Worm (Caenorhabditis elegans): ENCODE data around the gene srh-68.
A peak's percentile ranks its signal among the peaks of the same experiment; 100 is the strongest.

Gene srh-68

DNA sequence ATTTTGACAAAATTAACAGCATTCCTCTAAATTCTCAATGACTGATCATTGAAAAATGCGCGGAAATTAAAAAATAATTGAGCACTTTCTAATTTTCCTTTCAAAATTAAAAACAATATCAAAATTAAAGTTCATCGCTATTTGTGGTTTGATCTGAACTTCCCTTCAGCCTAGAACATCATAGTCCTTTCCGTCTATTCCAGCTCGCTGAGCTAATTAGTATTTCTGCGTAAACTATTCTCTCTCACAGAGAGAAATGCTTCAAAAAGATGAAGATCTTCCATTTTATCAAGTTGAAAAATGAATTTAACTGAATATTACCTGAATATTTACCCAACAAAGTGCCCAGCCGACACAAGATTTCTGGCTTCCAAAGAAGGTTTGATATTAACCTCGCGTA lies at the start of gene srh-68:
srh-68 (plus strand) TSS at position 301 of the 400 bp plus-strand sequence.
- TF ChIP-seq F49E8.2 (tag; optimal IDR thresholded peaks at IDR 0.05; ENCODE audit: borderline replicate concordance) (no peak), duxl-1 (tag; optimal IDR thresholded peaks at IDR 0.05; ENCODE audit: poor library complexity) (no peak), nhr-77 (tag; optimal IDR thresholded peaks at IDR 0.05) (no peak)

DNA sequence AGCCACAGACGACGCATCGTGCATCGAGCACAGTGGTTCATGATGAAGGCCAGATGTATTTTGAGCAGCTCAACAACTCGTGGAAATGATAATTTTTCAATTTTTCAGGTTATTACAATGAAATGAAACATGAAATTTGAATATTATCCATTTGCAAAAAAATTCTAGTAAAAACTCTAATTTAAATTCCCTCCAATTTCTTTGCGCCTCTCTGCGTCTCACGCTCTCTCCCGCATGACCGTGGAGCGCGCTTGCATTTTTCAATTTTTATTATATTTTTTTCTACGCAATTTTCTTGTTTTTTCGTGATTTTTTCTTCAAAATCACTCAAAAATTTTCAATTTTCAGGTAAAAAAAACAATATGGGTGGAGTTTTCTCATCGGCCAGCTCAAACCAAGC lies 47.7 kb upstream of the srh-68 start, which contains the start of gene tag-281:
tag-281 (plus strand) TSS at position 340 of the 400 bp plus-strand sequence.
- no peak for TF ChIP-seq ztf-7 (tag; optimal IDR thresholded peaks at IDR 0.05)
- peak; percentile 60; the same call in 1 of the 2 replicates for TF ChIP-seq zfp-3 (GFP tag; conservative IDR thresholded peaks at IDR 0.05)
- no peak for TF ChIP-seq daf-12 (tag; optimal IDR thresholded peaks at IDR 0.05)
- no peak for TF ChIP-seq daf-19 (GFP tag; conservative IDR thresholded peaks at IDR 0.05)
- TF ChIP-seq fkh-10 (GFP tag; optimal IDR thresholded peaks at IDR 0.05): peak; percentile 21
- no peak for TF ChIP-seq ceh-44 (GFP tag; IDR thresholded peaks at IDR 0.05)
- no peak for TF ChIP-seq aly-2 (tag; optimal IDR thresholded peaks at IDR 0.05)
- TF ChIP-seq hlh-11 (tag; optimal IDR thresholded peaks at IDR 0.05): peak; percentile 49
- no peak for TF ChIP-seq nhr-111 (GFP tag; optimal IDR thresholded peaks at IDR 0.05)
- TF ChIP-seq ZK337.2 (GFP tag; IDR thresholded peaks at IDR 0.05): no peak
- TF ChIP-seq Y5F2A.4 (GFP tag; optimal IDR thresholded peaks at IDR 0.05): no peak
- TF ChIP-seq lin-29 (GFP tag; IDR thresholded peaks at IDR 0.05): no peak
- TF ChIP-seq daf-16 (GFP tag; optimal IDR thresholded peaks at IDR 0.05): no peak
- no peak for TF ChIP-seq daf-16 (tag; optimal IDR thresholded peaks at IDR 0.05)
- TF ChIP-seq unc-130 (GFP tag; optimal IDR thresholded peaks at IDR 0.05): no peak
- TF ChIP-seq R02D3.7 (tag; optimal IDR thresholded peaks at IDR 0.05): no peak
- TF ChIP-seq hif-1 (tag; optimal IDR thresholded peaks at IDR 0.05): peak in 1 of 2 experiments; percentile 59
- TF ChIP-seq ceh-32 (tag; optimal IDR thresholded peaks at IDR 0.05; ENCODE audit: poor library complexity): no peak
- no peak for TF ChIP-seq F10B5.3 (tag; optimal IDR thresholded peaks at IDR 0.05)
- TF ChIP-seq nhr-76 (tag; optimal IDR thresholded peaks at IDR 0.05): no peak
- peak in 1 of 2 experiments; percentile 45 for TF ChIP-seq unc-62 (GFP tag; optimal IDR thresholded peaks at IDR 0.05 in 1 of 2)
- no peak for TF ChIP-seq unc-62 (tag; optimal IDR thresholded peaks at IDR 0.05)
- TF ChIP-seq rbr-2 (tag; optimal IDR thresholded peaks at IDR 0.05): peak; percentile 52
- no peak for TF ChIP-seq arid-1 (GFP tag; conservative IDR thresholded peaks at IDR 0.05)
- TF ChIP-seq lin-15B (tag; optimal IDR thresholded peaks at IDR 0.05): peak; percentile 43
- no peak for TF ChIP-seq spr-1 (tag; optimal IDR thresholded peaks at IDR 0.05)
- no peak for TF ChIP-seq php-3 (GFP tag; IDR thresholded peaks at IDR 0.05)
- TF ChIP-seq ztf-11 (tag; optimal IDR thresholded peaks at IDR 0.05): no peak
- TF ChIP-seq nhr-42 (GFP tag; IDR thresholded peaks at IDR 0.05): no peak
- TF ChIP-seq lin-1 (GFP tag; IDR thresholded peaks at IDR 0.05): no peak
- no peak for TF ChIP-seq unc-39 (tag; optimal IDR thresholded peaks at IDR 0.05)
- TF ChIP-seq dmd-6 (GFP tag; IDR thresholded peaks at IDR 0.05): peak; percentile 51
- TF ChIP-seq zfp-2 (tag; optimal IDR thresholded peaks at IDR 0.05): no peak
- peak; percentile 24 for TF ChIP-seq nhr-11 (tag; optimal IDR thresholded peaks at IDR 0.05)
- no peak for TF ChIP-seq gei-8 (GFP tag; optimal IDR thresholded peaks at IDR 0.05)
- TF ChIP-seq ceh-82 (tag; optimal IDR thresholded peaks at IDR 0.05): no peak
- no peak for TF ChIP-seq duxl-1 (tag; optimal IDR thresholded peaks at IDR 0.05; ENCODE audit: poor library complexity)
- no peak for TF ChIP-seq F26F4.8 (GFP tag; conservative IDR thresholded peaks at IDR 0.05)
- no peak for TF ChIP-seq daf-8 (GFP tag; IDR thresholded peaks at IDR 0.05)
- TF ChIP-seq nhr-25 (tag; optimal IDR thresholded peaks at IDR 0.05; ENCODE audit: borderline replicate concordance, insufficient read depth): no peak
- TF ChIP-seq mxl-3 (GFP tag; optimal IDR thresholded peaks at IDR 0.05): no peak
- TF ChIP-seq mxl-2 (GFP tag; conservative IDR thresholded peaks at IDR 0.05): no peak
- no peak for TF ChIP-seq madf-9 (GFP tag; conservative IDR thresholded peaks at IDR 0.05)
- no peak for TF ChIP-seq mdt-29 (GFP tag; IDR thresholded peaks at IDR 0.05)
- no peak for TF ChIP-seq lim-7 (GFP tag; IDR thresholded peaks at IDR 0.05)
- TF ChIP-seq T20F7.1 (GFP tag; optimal IDR thresholded peaks at IDR 0.05): no peak
- peak; percentile 55; the same call in 1 of the 2 replicates for TF ChIP-seq hmg-1.1 (GFP tag; IDR thresholded peaks at IDR 0.05)
- peak; percentile 99 for TF ChIP-seq lin-38 (GFP tag; IDR thresholded peaks at IDR 0.05)
